Fruit fly (Drosophila melanogaster) whole organism, embryonic: ENCODE data around the gene CG44142.
A peak's percentile ranks its signal among the peaks of the same experiment; 100 is the strongest.

Experiments
- Abd-B ChIP-seq: fragments of 200-800 bp; sonication (Bioruptor generic); optimal IDR thresholded peaks from 2 replicates; lab custom pipeline; 2018; ENCODE audit warnings: missing biosample characterization, mild to moderate bottlenecking, missing genetic modification characterization, moderate library complexity
- CG11247 ChIP-seq: fragments of 200-800 bp; sonication (Bioruptor generic); IDR thresholded peaks from 2 replicates; pipeline ENCODE4 v1.3.6; 2022; ENCODE audit warnings: missing biosample characterization, missing genetic modification characterization
- CG12391 ChIP-seq: fragments of 200-800 bp; sonication (Bioruptor generic); optimal IDR thresholded peaks from 3 replicates; lab custom pipeline; 2018; ENCODE audit warnings: missing biosample characterization, mild to moderate bottlenecking, missing genetic modification characterization, moderate library complexity
- CG16815 ChIP-seq: fragments of 200-800 bp; sonication (Bioruptor generic); optimal IDR thresholded peaks from 3 replicates; lab custom pipeline; 2017; ENCODE audit warnings: missing biosample characterization, mild to moderate bottlenecking, missing genetic modification characterization
- CG17186 ChIP-seq: fragments of 200-800 bp; sonication (Bioruptor generic); optimal IDR thresholded peaks from 3 replicates; lab custom pipeline; 2017; ENCODE audit warnings: missing biosample characterization, missing genetic modification reagents, missing genetic modification characterization
- CG17328 ChIP-seq: fragments of 200-800 bp; sonication (Bioruptor generic); IDR thresholded peaks from 2 replicates; pipeline ENCODE4 v1.3.6; 2022; ENCODE audit warnings: missing biosample characterization, missing genetic modification characterization
- CG18011 ChIP-seq: fragments of 200-800 bp; sonication (Bioruptor generic); optimal IDR thresholded peaks from 2 replicates; lab custom pipeline; 2017; ENCODE audit warnings: missing biosample characterization, missing genetic modification characterization, mild to moderate bottlenecking, moderate library complexity, missing genotype
- CG18599 ChIP-seq: fragments of 200-800 bp; sonication (Bioruptor generic); optimal IDR thresholded peaks from 3 replicates; lab custom pipeline; 2017; ENCODE audit warnings: missing biosample characterization, missing genetic modification characterization, mild to moderate bottlenecking, moderate library complexity, missing genetic modification reagents
- CG2129 ChIP-seq: fragments of 200-800 bp; sonication (Bioruptor generic); IDR thresholded peaks from 2 replicates; pipeline ENCODE4 v1.3.6; 2022; ENCODE audit warnings: missing biosample characterization, missing genetic modification characterization; ENCODE audit not compliant: partially characterized antibody
- CG2678 ChIP-seq: fragments of 200-800 bp; sonication (Bioruptor generic); optimal IDR thresholded peaks from 3 replicates; lab custom pipeline; 2019; ENCODE audit warnings: missing biosample characterization, mild to moderate bottlenecking, missing genetic modification characterization, moderate library complexity
- CG2889 ChIP-seq: fragments of 200-800 bp; sonication (Bioruptor generic); IDR thresholded peaks from 3 replicates; pipeline ENCODE4 v1.3.6; 2022; ENCODE audit warnings: missing biosample characterization, missing genetic modification characterization
- CG34376 ChIP-seq: fragments of 200-800 bp; sonication (Bioruptor generic); optimal IDR thresholded peaks from 2 replicates; lab custom pipeline; 2018; ENCODE audit warnings: missing biosample characterization, mild to moderate bottlenecking, missing genetic modification characterization
- CG3847 ChIP-seq: fragments of 200-800 bp; sonication (Bioruptor generic); IDR thresholded peaks from 2 replicates; pipeline ENCODE4 v1.3.6; 2022; ENCODE audit warnings: missing biosample characterization, missing genetic modification characterization
- CG4707 ChIP-seq: fragments of 200-800 bp; sonication (Bioruptor generic); optimal IDR thresholded peaks from 2 replicates; lab custom pipeline; 2018; ENCODE audit warnings: missing biosample characterization, mild to moderate bottlenecking, missing genetic modification characterization, moderate library complexity
- CG7745 ChIP-seq: fragments of 200-800 bp; sonication (Bioruptor generic); optimal IDR thresholded peaks from 2 replicates; lab custom pipeline; 2018; ENCODE audit warnings: missing biosample characterization, mild to moderate bottlenecking, missing genetic modification characterization, moderate library complexity
- Dek ChIP-seq: fragments of 200-800 bp; sonication (Bioruptor generic); optimal IDR thresholded peaks from 3 replicates; lab custom pipeline; 2019; ENCODE audit warnings: missing biosample characterization, mild to moderate bottlenecking, missing genetic modification characterization, moderate library complexity
- Ets65A ChIP-seq: fragments of 200-800 bp; sonication (Bioruptor generic); peaks from one replicate; lab custom pipeline; 2016; ENCODE audit warnings: missing biosample characterization, missing genetic modification characterization
- Fer2 ChIP-seq: fragments of 200-800 bp; sonication (Bioruptor generic); optimal IDR thresholded peaks from 2 replicates; lab custom pipeline; 2018; ENCODE audit warnings: missing biosample characterization, mild to moderate bottlenecking, missing genetic modification characterization, moderate library complexity
- GATAe ChIP-seq: fragments of 200-800 bp; sonication (Bioruptor generic); conservative IDR thresholded peaks from 2 replicates; pipeline ENCODE4 v1.3.6; 2022; ENCODE audit warnings: missing biosample characterization, missing genetic modification characterization
- Hey ChIP-seq: fragments of 200-800 bp; sonication (Bioruptor generic); optimal IDR thresholded peaks from 3 replicates; lab custom pipeline; 2018; ENCODE audit warnings: missing biosample characterization, mild to moderate bottlenecking, missing genetic modification characterization
- bigmax ChIP-seq: fragments of 200-800 bp; sonication (Bioruptor generic); optimal IDR thresholded peaks from 2 replicates; lab custom pipeline; 2018; ENCODE audit warnings: missing biosample characterization, mild to moderate bottlenecking, missing genetic modification characterization
- dm ChIP-seq: fragments of 200-800 bp; sonication (Bioruptor generic); optimal IDR thresholded peaks from 3 replicates; lab custom pipeline; 2016; ENCODE audit warnings: missing biosample characterization, missing genetic modification characterization
- ems ChIP-seq: fragments of 200-800 bp; sonication (Bioruptor generic); optimal IDR thresholded peaks from 3 replicates; lab custom pipeline; 2016; ENCODE audit warnings: missing biosample characterization, missing genetic modification characterization
- exex ChIP-seq: fragments of 200-800 bp; sonication (Bioruptor generic); optimal IDR thresholded peaks from 4 replicates; lab custom pipeline; 2018; ENCODE audit warnings: missing biosample characterization, mild to moderate bottlenecking, missing genetic modification characterization, moderate library complexity
- grn ChIP-seq: fragments of 200-800 bp; sonication (Bioruptor generic); optimal IDR thresholded peaks from 3 replicates; lab custom pipeline; 2017; ENCODE audit warnings: missing biosample characterization, missing genetic modification characterization
- hth ChIP-seq: fragments of >200 bp; optimal IDR thresholded peaks from 2 replicates; lab custom pipeline; 2017; ENCODE audit warnings: inconsistent platforms
- jumu ChIP-seq: fragments of 200-800 bp; sonication (Bioruptor generic); optimal IDR thresholded peaks from 3 replicates; lab custom pipeline; 2016; ENCODE audit warnings: missing biosample characterization, missing genetic modification characterization
- lab ChIP-seq: fragments of 200-800 bp; sonication (Bioruptor generic); optimal IDR thresholded peaks from 3 replicates; lab custom pipeline; 2017; ENCODE audit warnings: missing biosample characterization, missing genetic modification characterization, mild to moderate bottlenecking, moderate library complexity, missing genetic modification reagents
- mirr ChIP-seq: fragments of 200-800 bp; sonication (Bioruptor generic); optimal IDR thresholded peaks from 3 replicates; lab custom pipeline; 2018; ENCODE audit warnings: missing biosample characterization, mild to moderate bottlenecking, missing genetic modification characterization
- nerfin-1 ChIP-seq: fragments of 200-800 bp; sonication (Bioruptor generic); optimal IDR thresholded peaks from 3 replicates; lab custom pipeline; 2019; ENCODE audit warnings: missing biosample characterization, mild to moderate bottlenecking, missing genetic modification characterization, moderate library complexity
- pho ChIP-seq: fragments of 200-800 bp; sonication (Bioruptor generic); optimal IDR thresholded peaks from 2 replicates; lab custom pipeline; 2016; ENCODE audit warnings: missing biosample characterization, missing genetic modification characterization
- repo ChIP-seq: fragments of 200-800 bp; sonication (Bioruptor generic); optimal IDR thresholded peaks from 2 replicates; lab custom pipeline; 2016; ENCODE audit warnings: missing biosample characterization, missing genetic modification characterization
- sc ChIP-seq, 3 experiments: fragments of >200 bp in 2 of 3; fragments of 200-800 bp in 1 of 3; sonication (Bioruptor generic) in 1 of 3; optimal IDR thresholded peaks; 2 replicates in 2 of 3; 3 replicates in 1 of 3; lab custom pipeline; 2017; ENCODE audit warnings: mild to moderate bottlenecking in 1 of 3, missing biosample characterization in 1 of 3, missing genetic modification characterization in 1 of 3, missing genetic modification reagents in 1 of 3
- sd ChIP-seq: fragments of 200-800 bp; sonication (Bioruptor generic); optimal IDR thresholded peaks from 3 replicates; lab custom pipeline; 2018; ENCODE audit warnings: missing biosample characterization, mild to moderate bottlenecking, missing genetic modification characterization, moderate library complexity
- sug ChIP-seq: fragments of 200-800 bp; optimal IDR thresholded peaks from 2 replicates; lab custom pipeline; 2019; ENCODE audit warnings: missing biosample characterization, mild to moderate bottlenecking, missing genetic modification characterization, moderate library complexity
- vnd ChIP-seq: fragments of 200-800 bp; sonication (Bioruptor generic); IDR thresholded peaks from 3 replicates; pipeline ENCODE4 v1.3.6; 2022; ENCODE audit warnings: missing biosample characterization, missing genetic modification characterization; ENCODE audit not compliant: partially characterized antibody
- wor ChIP-seq: fragments of 200-800 bp; sonication (Bioruptor generic); IDR thresholded peaks from 2 replicates; pipeline ENCODE4 v1.3.6; 2022; ENCODE audit warnings: missing biosample characterization, missing genetic modification characterization

CG44142 gene

dm6 chr3R:13302348-13302747, 10.6 kb downstream of the CG44142 start, which contains the start of gene CG32473:
Gene CG32473 (plus strand): TSS chr3R:13302648.
- TF ChIP-seq sug (tag; lab: Kevin White, UChicago) (peak; percentile 8), jumu (GFP tag; lab: Kevin White, UChicago) (no peak)

- TF ChIP-seq CG7745 (tag; lab: Kevin White, UChicago) (no peak), wor (no peak), CG2889 (GFP tag; lab: Robert Waterston, UW) (no peak), bigmax (GFP tag; lab: Kevin White, UChicago) (no peak), repo (GFP tag; lab: Kevin White, UChicago) (no peak), sc (optimal IDR thresholded peaks at IDR 0.05; lab: Kevin White, UChicago) (no peak), sc (GFP tag; optimal IDR thresholded peaks at IDR 0.05; lab: Kevin White, UChicago) (no peak), dm (GFP tag; lab: Kevin White, UChicago) (no peak), sug (tag; lab: Kevin White, UChicago) (peak; percentile 55), CG2678 (tag; lab: Kevin White, UChicago) (peak; percentile 30), CG12391 (no peak), Ets65A (peak; percentile 57), exex (peak; percentile 69), CG3847 (GFP tag; lab: Robert Waterston, UW) (no peak), CG11247 (GFP tag; lab: Robert Waterston, UW) (no peak), CG4707 (GFP tag; lab: Kevin White, UChicago) (no peak), CG18011 (GFP tag; lab: Kevin White, UChicago) (no peak), CG17186 (GFP tag; lab: Kevin White, UChicago) (no peak)
These were observed 14.7 kb downstream of the CG44142 start, which contains the start of gene CG8774 for dm6 chr3R:13298114-13298818. Gene CG8774 (plus strand): TSS chr3R:13298768.

- TF ChIP-seq CG2129 (no peak), sug (tag; lab: Kevin White, UChicago) (peak; percentile 76), CG18599 (GFP tag; lab: Kevin White, UChicago) (peak; percentile 21), ems (no peak), CG16815 (GFP tag; lab: Kevin White, UChicago) (no peak), hth (no peak), nerfin-1 (tag; lab: Kevin White, UChicago) (no peak), sd (tag; lab: Kevin White, UChicago) (peak; percentile 77), Fer2 (no peak), GATAe (GFP tag; lab: Robert Waterston, UW) (peak; percentile 44; the same call in 1 of the 2 replicates), mirr (peak; percentile 57), grn (GFP tag; lab: Kevin White, UChicago) (peak; percentile 14), pho (no peak), Abd-B (GFP tag; lab: Kevin White, UChicago) (no peak), CG34376 (GFP tag; lab: Kevin White, UChicago) (peak; percentile 66), lab (GFP tag; lab: Kevin White, UChicago) (peak; percentile 8), Dek (tag; lab: Kevin White, UChicago) (no peak), vnd (GFP tag; lab: Robert Waterston, UW) (0 out of 3 replicates have a peak, but pooled peaks have one; percentile 41), Hey (tag; lab: Kevin White, UChicago) (peak; percentile 51), exex (peak; percentile 90), CG17328 (GFP tag; lab: Robert Waterston, UW) (no peak)
- TF ChIP-seq, all 482 proteins: peak for 11
These were observed 18.5 kb downstream of the CG44142 start, which contains the start of gene CG8773 for dm6 chr3R:13294461-13294860. Gene CG8773 (plus strand): TSS chr3R:13294748.
